Fruit fly (Drosophila melanogaster): Measurements from ENCODE around the gene CG6418.

CG6418 gene

dm6 chr3L:10854026-10854425 lies 24.8 kb downstream of the CG6418 start (continued):
- TF ChIP-seq Scr (GFP tag; IDR thresholded peaks at IDR 0.05; ENCODE audit: partially characterized antibody) (no peak), CG17912 (GFP tag; optimal IDR thresholded peaks at IDR 0.05) (no peak), CG8924 (tag; optimal IDR thresholded peaks at IDR 0.05) (no peak), gsb (GFP tag; IDR thresholded peaks at IDR 0.05) (no peak), dysf (GFP tag; IDR thresholded peaks at IDR 0.05) (0 out of 3 replicates have a peak, but pooled peaks have one; percentile 16), crol (GFP tag; IDR thresholded peaks at IDR 0.05) (peak; percentile 90), Bdp1 (GFP tag; optimal IDR thresholded peaks at IDR 0.05) (no peak), CG3407 (GFP tag; optimal IDR thresholded peaks at IDR 0.05) (no peak), Dp (GFP tag; optimal IDR thresholded peaks at IDR 0.05) (no peak), tna (GFP tag; IDR thresholded peaks at IDR 0.05; ENCODE audit: partially characterized antibody) (peak; percentile 14; the same call in 1 of the 2 replicates), stwl (tag; optimal IDR thresholded peaks at IDR 0.05) (no peak), CG2875 (GFP tag; optimal IDR thresholded peaks at IDR 0.05) (no peak), CG6791 (GFP tag; IDR thresholded peaks at IDR 0.05; ENCODE audit: partially characterized antibody) (no peak), CG1647 (GFP tag; optimal IDR thresholded peaks at IDR 0.05) (no peak), MESR4 (GFP tag; optimal IDR thresholded peaks at IDR 0.05) (no peak), abd-A (tag; optimal IDR thresholded peaks at IDR 0.05) (peak; percentile 47)

dm6 chr3L:10853618-10854017 lies 25.2 kb downstream of the CG6418 start:
- no peak for TF ChIP-seq Mrtf (GFP tag; IDR thresholded peaks at IDR 0.05)
- peak; percentile 53 for TF ChIP-seq D19A (tag; optimal IDR thresholded peaks at IDR 0.05)

- peak; percentile 35; the same call in 1 of the 3 replicates for TF ChIP-seq row (GFP tag; IDR thresholded peaks at IDR 0.05)
- TF ChIP-seq crol (GFP tag; IDR thresholded peaks at IDR 0.05): peak; percentile 98
- 0 out of 2 replicates have a peak, but pooled peaks have one; percentile 35 for TF ChIP-seq CG4404 (GFP tag; IDR thresholded peaks at IDR 0.05)
- TF ChIP-seq CG7839 (tag; optimal IDR thresholded peaks at IDR 0.05): peak; percentile 2
- peak; percentile 21; the same call in 1 of the 2 replicates for TF ChIP-seq Bgb (GFP tag; IDR thresholded peaks at IDR 0.05; ENCODE audit: partially characterized antibody)
- no peak for TF ChIP-seq lbe (GFP tag; optimal IDR thresholded peaks at IDR 0.05)
- peak in 1 of 2 experiments; percentile 16 for TF ChIP-seq Trl (optimal IDR thresholded peaks at IDR 0.05)
- no peak for TF ChIP-seq Trl (GFP tag; optimal IDR thresholded peaks at IDR 0.05)
- TF ChIP-seq dysf (GFP tag; IDR thresholded peaks at IDR 0.05): peak; percentile 1; the same call in 1 of the 3 replicates
- no peak for TF ChIP-seq D (optimal IDR thresholded peaks at IDR 0.05)
- TF ChIP-seq D (GFP tag; optimal IDR thresholded peaks at IDR 0.05): no peak
- TF ChIP-seq CG9932 (GFP tag; IDR thresholded peaks at IDR 0.05): peak; percentile 44; the same call in 1 of the 2 replicates
- no peak for TF ChIP-seq CG8944 (GFP tag; optimal IDR thresholded peaks at IDR 0.05)
- no peak for TF ChIP-seq CG14441 (GFP tag; IDR thresholded peaks at IDR 0.05)
- TF ChIP-seq Opbp (GFP tag; IDR thresholded peaks at IDR 0.05; ENCODE audit: partially characterized antibody): peak; percentile 37; the same call in 2 of the 3 replicates
- TF ChIP-seq lmd (GFP tag; IDR thresholded peaks at IDR 0.05): peak; percentile 8; the same call in 1 of the 2 replicates
- TF ChIP-seq sens-2 (GFP tag; IDR thresholded peaks at IDR 0.05): peak; percentile 3; the same call in 1 of the 2 replicates
- no peak for TF ChIP-seq CoRest (tag; optimal IDR thresholded peaks at IDR 0.05)
- no peak for TF ChIP-seq ems (GFP tag; optimal IDR thresholded peaks at IDR 0.05)
- 0 out of 2 replicates have a peak, but pooled peaks have one; percentile 3 for TF ChIP-seq CG10366 (GFP tag; IDR thresholded peaks at IDR 0.05)
- no peak for TF ChIP-seq NFAT (GFP tag; IDR thresholded peaks at IDR 0.05)
- TF ChIP-seq bab2 (GFP tag; optimal IDR thresholded peaks at IDR 0.05): no peak
- peak; percentile 87 for TF ChIP-seq rib (GFP tag; IDR thresholded peaks at IDR 0.05)
- TF ChIP-seq bbx (GFP tag; IDR thresholded peaks at IDR 0.05; ENCODE audit: partially characterized antibody): no peak
- TF ChIP-seq CG12769 (tag; optimal IDR thresholded peaks at IDR 0.05): peak; percentile 7
- TF ChIP-seq ham (GFP tag; IDR thresholded peaks at IDR 0.05): no peak
- TF ChIP-seq cg (GFP tag; optimal IDR thresholded peaks at IDR 0.05): no peak
- TF ChIP-seq phol (tag; optimal IDR thresholded peaks at IDR 0.05): no peak
- peak; percentile 34; the same call in 1 of the 2 replicates for TF ChIP-seq Poxn (GFP tag; IDR thresholded peaks at IDR 0.05)
- TF ChIP-seq sob (GFP tag; IDR thresholded peaks at IDR 0.05): 0 out of 2 replicates have a peak, but pooled peaks have one; percentile 21
- no peak for TF ChIP-seq Med (GFP tag)
- TF ChIP-seq Ptx1 (GFP tag; IDR thresholded peaks at IDR 0.05): peak; percentile 46; the same call in 1 of the 2 replicates
- no peak for TF ChIP-seq gce (GFP tag; IDR thresholded peaks at IDR 0.05)
Observed at dm6 chr3L:10853131-10853471, 25.7 kb downstream of the CG6418 start.
